Worm (Caenorhabditis elegans): Measurements from ENCODE around the gene cblc-1.

DNA sequence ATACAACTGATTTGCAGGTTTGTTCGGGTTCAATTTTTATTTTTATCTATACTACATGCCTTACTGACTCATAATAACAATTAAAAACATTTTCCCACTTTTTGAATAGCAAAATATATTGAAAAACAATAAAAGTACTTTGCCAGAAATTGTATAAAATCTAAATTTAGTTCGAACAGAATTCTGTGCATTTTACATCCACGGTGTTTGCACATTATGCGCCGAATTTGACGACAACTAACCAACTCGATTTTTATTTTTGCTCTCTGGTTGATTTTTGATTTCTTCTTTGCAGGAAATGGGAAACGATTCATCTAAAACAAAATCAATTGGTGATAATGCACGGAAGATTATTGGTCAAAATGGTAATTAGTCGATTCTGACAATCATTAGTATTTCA lies 5.8 kb upstream of the cblc-1 start:
- TF ChIP-seq eor-1 (tag; optimal IDR thresholded peaks at IDR 0.05) (no peak), pha-4 (tag; optimal IDR thresholded peaks at IDR 0.05) (peak; percentile 9), ceh-9 (tag; optimal IDR thresholded peaks at IDR 0.05) (no peak), nhr-11 (tag; optimal IDR thresholded peaks at IDR 0.05) (no peak), nhr-76 (tag; optimal IDR thresholded peaks at IDR 0.05) (no peak), lin-39 (tag; optimal IDR thresholded peaks at IDR 0.05) (no peak), nhr-12 (tag; optimal IDR thresholded peaks at IDR 0.05) (no peak), unc-39 (tag; optimal IDR thresholded peaks at IDR 0.05) (no peak), ceh-82 (tag; optimal IDR thresholded peaks at IDR 0.05) (no peak), ztf-11 (tag; optimal IDR thresholded peaks at IDR 0.05) (no peak), lin-15B (tag; optimal IDR thresholded peaks at IDR 0.05) (no peak), aly-2 (tag; optimal IDR thresholded peaks at IDR 0.05) (no peak)

All from whole organism, L3 larva.